Worm (Caenorhabditis elegans) whole organism, L4 larva: ENCODE data around the gene T04C12.7.

ENCODE experiments used
- F37D6.2 ChIP-seq: sonication (generic microtip); optimal IDR thresholded peaks from 2 replicates; lab custom pipeline; 2016; ENCODE audit warnings: mild to moderate bottlenecking, missing genetic modification characterization, missing compliant biosample characterization
- T20F7.1 ChIP-seq: fragments of 200-800 bp; sonication (Bioruptor generic); optimal IDR thresholded peaks from 2 replicates; lab custom pipeline; 2018; ENCODE audit warnings: mild to moderate bottlenecking, missing genetic modification characterization, missing compliant biosample characterization
- Y105C5A.15 ChIP-seq: fragments of 200-800 bp; sonication (Bioruptor generic); IDR thresholded peaks from 2 replicates; pipeline ENCODE4 v1.3.6; 2022; ENCODE audit warnings: missing genetic modification characterization, missing compliant biosample characterization
- Y5F2A.4 ChIP-seq: fragments of 200-800 bp; sonication (Bioruptor generic); optimal IDR thresholded peaks from 2 replicates; lab custom pipeline; 2018; ENCODE audit warnings: mild to moderate bottlenecking, missing genetic modification characterization, missing compliant biosample characterization
- Y75B8A.6 ChIP-seq: fragments of 200-800 bp; sonication (Bioruptor generic); IDR thresholded peaks from 2 replicates; pipeline ENCODE4 v1.3.6; 2022; ENCODE audit warnings: missing genetic modification reagents, missing genetic modification characterization, missing compliant biosample characterization
- aha-1 ChIP-seq: fragments of 150-350 bp; peaks from one replicate; lab custom pipeline; 2014; ENCODE audit warnings: missing biosample characterization, missing genetic modification characterization
- arid-1 ChIP-seq: fragments of 200-800 bp; sonication (Bioruptor generic); conservative IDR thresholded peaks from 2 replicates; pipeline ENCODE4 v1.3.6; 2022; ENCODE audit warnings: missing genetic modification reagents, missing genetic modification characterization, missing compliant biosample characterization
- attf-4 ChIP-seq: sonication (generic microtip); optimal IDR thresholded peaks from 3 replicates; lab custom pipeline; 2017; ENCODE audit warnings: missing biosample characterization, missing genetic modification characterization
- ceh-20 ChIP-seq: fragments of 200-800 bp; sonication (Bioruptor generic); IDR thresholded peaks from 2 replicates; pipeline ENCODE4 v1.3.6; 2022; ENCODE audit warnings: missing genetic modification reagents, missing genetic modification characterization, missing compliant biosample characterization
- ceh-28 ChIP-seq: fragments of 150-350 bp; optimal IDR thresholded peaks from 2 replicates; lab custom pipeline; 2014; ENCODE audit warnings: missing biosample characterization, missing genetic modification reagents, missing genetic modification characterization
- ceh-44 ChIP-seq: fragments of 200-800 bp; sonication (Bioruptor generic); IDR thresholded peaks from 2 replicates; pipeline ENCODE4 v1.3.6; 2022; ENCODE audit warnings: missing genetic modification reagents, missing genetic modification characterization, missing compliant biosample characterization
- ceh-62 ChIP-seq: sonication (generic microtip); optimal IDR thresholded peaks from 2 replicates; lab custom pipeline; 2017; ENCODE audit warnings: missing biosample characterization, missing genetic modification characterization
- cey-2 ChIP-seq: sonication (generic microtip); optimal IDR thresholded peaks from 3 replicates; lab custom pipeline; 2017; ENCODE audit warnings: missing genetic modification characterization, mild to moderate bottlenecking, missing compliant biosample characterization, antibody characterized with exemption, borderline replicate concordance; ENCODE audit not compliant: insufficient read depth
- daf-16 ChIP-seq, 3 experiments: sonication (generic microtip); optimal IDR thresholded peaks; 2 replicates each; lab custom pipeline; 2016 to 2017; ENCODE audit warnings: missing genetic modification characterization in 3 of 3, missing genetic modification reagents in 3 of 3, mild to moderate bottlenecking in 2 of 3, missing compliant biosample characterization in 2 of 3, missing biosample characterization in 1 of 3, moderate library complexity in 1 of 3
- dmd-6 ChIP-seq: fragments of 200-800 bp; sonication (Bioruptor generic); IDR thresholded peaks from 2 replicates; pipeline ENCODE4 v1.3.6; 2022; ENCODE audit warnings: missing genetic modification reagents, missing genetic modification characterization, missing compliant biosample characterization
- dmd-8 ChIP-seq: fragments of 200-800 bp; sonication (Bioruptor generic); IDR thresholded peaks from 2 replicates; pipeline ENCODE4 v1.3.6; 2022; ENCODE audit warnings: missing genetic modification characterization, missing compliant biosample characterization
- hif-1 ChIP-seq, 2 experiments: sonication (generic microtip); optimal IDR thresholded peaks; 2 replicates each; lab custom pipeline; 2016 to 2017; ENCODE audit warnings: missing compliant biosample characterization in 2 of 2, missing genetic modification characterization in 2 of 2, missing genetic modification reagents in 2 of 2, missing genotype in 2 of 2, mild to moderate bottlenecking in 1 of 2
- hlh-11 ChIP-seq: fragments of 200-800 bp; sonication (Bioruptor generic); optimal IDR thresholded peaks from 2 replicates; lab custom pipeline; 2018; ENCODE audit warnings: mild to moderate bottlenecking, missing genetic modification characterization, missing compliant biosample characterization
- hlh-30 ChIP-seq: sonication (generic microtip); optimal IDR thresholded peaks from 2 replicates; lab custom pipeline; 2017; ENCODE audit warnings: antibody characterized with exemption, mild to moderate bottlenecking, missing genetic modification characterization, missing compliant biosample characterization; ENCODE audit not compliant: insufficient read depth
- hmg-1.1 ChIP-seq: fragments of 200-800 bp; sonication (Bioruptor generic); IDR thresholded peaks from 2 replicates; pipeline ENCODE4 v1.3.6; 2022; ENCODE audit warnings: missing genetic modification reagents, missing genetic modification characterization, missing compliant biosample characterization
- jun-1 ChIP-seq: fragments of 150-350 bp; optimal IDR thresholded peaks from 2 replicates; lab custom pipeline; 2014; ENCODE audit warnings: missing biosample characterization, missing genetic modification reagents, missing genetic modification characterization
- lin-29 ChIP-seq: fragments of 200-800 bp; sonication (Bioruptor generic); IDR thresholded peaks from 2 replicates; pipeline ENCODE4 v1.3.6; 2022; ENCODE audit warnings: missing genetic modification reagents, missing genetic modification characterization, missing compliant biosample characterization
- madf-9 ChIP-seq: fragments of 200-800 bp; sonication (Bioruptor generic); conservative IDR thresholded peaks from 2 replicates; pipeline ENCODE4 v1.3.6; 2022; ENCODE audit warnings: missing genetic modification reagents, missing genetic modification characterization, missing compliant biosample characterization
- mdl-1 ChIP-seq, 2 experiments: fragments of 150-350 bp in 1 of 2; sonication (generic microtip) in 1 of 2; optimal IDR thresholded peaks; 2 replicates each; lab custom pipeline; 2014 to 2017; ENCODE audit warnings: missing biosample characterization in 2 of 2, missing genetic modification characterization in 2 of 2
- mdt-29 ChIP-seq: fragments of 200-800 bp; sonication (Bioruptor generic); IDR thresholded peaks from 2 replicates; pipeline ENCODE4 v1.3.6; 2022; ENCODE audit warnings: missing genetic modification reagents, missing genetic modification characterization, missing compliant biosample characterization
- mes-2 ChIP-seq: sonication (generic microtip); optimal IDR thresholded peaks from 2 replicates; lab custom pipeline; 2016; ENCODE audit warnings: missing genotype, mild to moderate bottlenecking, missing genetic modification characterization, missing compliant biosample characterization; ENCODE audit not compliant: poor library complexity, severe bottlenecking
- mxl-2 ChIP-seq: fragments of 200-800 bp; sonication (Bioruptor generic); conservative IDR thresholded peaks from 2 replicates; pipeline ENCODE4 v1.3.6; 2022; ENCODE audit warnings: missing genetic modification reagents, missing genetic modification characterization, missing compliant biosample characterization
- mxl-3 ChIP-seq: fragments of 200-800 bp; sonication (Bioruptor generic); optimal IDR thresholded peaks from 2 replicates; lab custom pipeline; 2018; ENCODE audit warnings: mild to moderate bottlenecking, missing genetic modification characterization, missing compliant biosample characterization
- nhr-11 ChIP-seq: fragments of 150-350 bp; optimal IDR thresholded peaks from 2 replicates; lab custom pipeline; 2014; ENCODE audit warnings: missing biosample characterization, missing genetic modification characterization
- nhr-237 ChIP-seq: sonication (generic microtip); optimal IDR thresholded peaks from 2 replicates; lab custom pipeline; 2017; ENCODE audit warnings: missing biosample characterization, missing genetic modification characterization
- nhr-28 ChIP-seq: fragments of 150-350 bp; optimal IDR thresholded peaks from 2 replicates; lab custom pipeline; 2014; ENCODE audit warnings: missing biosample characterization, missing genetic modification characterization
- nhr-41 ChIP-seq: fragments of 200-800 bp; sonication (Bioruptor generic); IDR thresholded peaks from 2 replicates; pipeline ENCODE4 v1.3.6; 2022; ENCODE audit warnings: missing genetic modification reagents, missing genetic modification characterization, missing compliant biosample characterization
- nhr-42 ChIP-seq: fragments of 200-800 bp; sonication (Bioruptor generic); IDR thresholded peaks from 2 replicates; pipeline ENCODE4 v1.3.6; 2022; ENCODE audit warnings: missing genetic modification characterization, missing compliant biosample characterization
- nhr-48 ChIP-seq: sonication (generic microtip); optimal IDR thresholded peaks from 2 replicates; lab custom pipeline; 2016; ENCODE audit warnings: mild to moderate bottlenecking, missing genetic modification characterization, missing compliant biosample characterization
- pha-4 ChIP-seq, 2 experiments: fragments of 150-350 bp in 1 of 2; fragments of 200-800 bp in 1 of 2; sonication (Bioruptor generic) in 1 of 2; IDR thresholded peaks in 1 of 2; optimal IDR thresholded peaks in 1 of 2; 2 replicates each; pipeline versions ENCODE4 v1.3.6 to Lab custom; 2014 to 2022; ENCODE audit warnings: missing genetic modification characterization in 2 of 2, missing genetic modification reagents in 2 of 2, missing biosample characterization in 1 of 2, missing compliant biosample characterization in 1 of 2
- php-3 ChIP-seq: fragments of 200-800 bp; sonication (Bioruptor generic); IDR thresholded peaks from 2 replicates; pipeline ENCODE4 v1.3.6; 2022; ENCODE audit warnings: missing genetic modification reagents, missing genetic modification characterization, missing compliant biosample characterization
- pqm-1 ChIP-seq: sonication (generic microtip); optimal IDR thresholded peaks from 2 replicates; lab custom pipeline; 2017; ENCODE audit warnings: missing biosample characterization, missing genetic modification characterization
- snpc-1.2 ChIP-seq: fragments of 200-800 bp; sonication (Bioruptor generic); IDR thresholded peaks from 2 replicates; pipeline ENCODE4 v1.3.6; 2022; ENCODE audit warnings: missing genetic modification reagents, missing genetic modification characterization, missing compliant biosample characterization
- snpc-4 ChIP-seq: fragments of 150-350 bp; optimal IDR thresholded peaks from 2 replicates; lab custom pipeline; 2014; ENCODE audit warnings: missing biosample characterization, missing genetic modification characterization
- spr-3 ChIP-seq: fragments of 200-800 bp; sonication (Bioruptor generic); optimal IDR thresholded peaks from 2 replicates; lab custom pipeline; 2018; ENCODE audit warnings: mild to moderate bottlenecking, missing genetic modification characterization, missing compliant biosample characterization
- tra-1 ChIP-seq: fragments of 200-800 bp; sonication (Bioruptor generic); IDR thresholded peaks from 2 replicates; pipeline ENCODE4 v1.3.6; 2022; ENCODE audit warnings: missing genetic modification reagents, missing genetic modification characterization, missing compliant biosample characterization
- unc-62 ChIP-seq, 3 experiments: fragments of 150-350 bp in 1 of 3; sonication (generic microtip); optimal IDR thresholded peaks in 2 of 3; peaks in 1 of 3; 1 replicate in 1 of 3; 2 replicates in 2 of 3; lab custom pipeline; 2014 to 2017; ENCODE audit warnings: missing biosample characterization in 3 of 3, missing genetic modification characterization in 3 of 3, missing genetic modification reagents in 3 of 3, missing genotype in 1 of 3
- vab-7 ChIP-seq: fragments of 200-800 bp; sonication (Bioruptor generic); IDR thresholded peaks from 2 replicates; pipeline ENCODE4 v1.3.6; 2022; ENCODE audit warnings: missing genetic modification reagents, missing genetic modification characterization, missing compliant biosample characterization
- zfp-2 ChIP-seq: sonication (generic microtip); optimal IDR thresholded peaks from 2 replicates; lab custom pipeline; 2016; ENCODE audit warnings: mild to moderate bottlenecking, missing genetic modification characterization, missing compliant biosample characterization
- zfp-3 ChIP-seq: fragments of 200-800 bp; sonication (Bioruptor generic); conservative IDR thresholded peaks from 2 replicates; pipeline ENCODE4 v1.3.6; 2022; ENCODE audit warnings: missing genetic modification reagents, missing genetic modification characterization, missing compliant biosample characterization

Gene T04C12.7

ce11 chrV:11083691-11084090 lies 29.8 kb downstream of the T04C12.7 start:
- TF ChIP-seq madf-9 (GFP tag; lab: Robert Waterston, UW) (no peak), hlh-11 (tag; lab: Kevin White, UChicago) (peak; percentile 43), mxl-3 (GFP tag; lab: Kevin White, UChicago) (peak; percentile 55), daf-16 (GFP tag; optimal IDR thresholded peaks at IDR 0.05; lab: Kevin White, UChicago) (no peak), daf-16 (tag; optimal IDR thresholded peaks at IDR 0.05; lab: Kevin White, UChicago) (no peak), unc-62 (GFP tag; optimal IDR thresholded peaks at IDR 0.05 in 1 of 2; lab: Kevin White, UChicago) (peak in 1 of 2 experiments; percentile 45), unc-62 (tag; optimal IDR thresholded peaks at IDR 0.05; lab: Kevin White, UChicago) (no peak), mdl-1 (tag; optimal IDR thresholded peaks at IDR 0.05; lab: Kevin White, UChicago) (peak in 1 of 2 experiments; percentile 20), aha-1 (tag; lab: Kevin White, UChicago) (peak; percentile 55), hlh-30 (tag; lab: Kevin White, UChicago) (peak; percentile 33), mes-2 (tag; lab: Kevin White, UChicago) (peak; percentile 24), T20F7.1 (no peak), nhr-11 (tag; lab: Kevin White, UChicago) (peak; percentile 66)

DNA sequence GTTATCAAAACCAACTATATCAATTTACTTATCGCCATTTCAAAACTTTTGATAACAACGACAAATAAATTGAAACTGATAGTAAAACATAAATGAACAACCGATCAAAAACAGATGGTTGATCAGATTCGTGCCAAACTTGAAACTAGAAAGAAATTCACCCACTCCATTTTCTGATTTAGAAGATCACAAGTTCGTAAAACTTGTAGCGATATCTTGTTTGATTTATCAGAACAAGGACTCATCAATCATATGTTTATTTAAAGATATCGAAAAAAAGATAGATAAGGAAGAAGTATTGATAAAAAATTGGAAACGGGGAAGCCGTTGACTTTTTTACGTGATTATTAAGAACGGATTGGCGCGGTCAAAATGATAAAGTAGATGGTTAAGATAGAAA lies 33.2 kb downstream of the T04C12.7 start:
- no peak for TF ChIP-seq snpc-4
- peak in 1 of 2 experiments; percentile 15 for TF ChIP-seq mdl-1 (tag; optimal IDR thresholded peaks at IDR 0.05; lab: Kevin White, UChicago)
- peak; percentile 64; the same call in 1 of the 2 replicates for TF ChIP-seq ceh-20
- peak; percentile 33; the same call in 1 of the 2 replicates for TF ChIP-seq php-3 (GFP tag; lab: Robert Waterston, UW)
- no peak for TF ChIP-seq nhr-237 (tag; lab: Kevin White, UChicago)
- no peak for TF ChIP-seq mxl-2 (GFP tag; lab: Robert Waterston, UW)
- no peak for TF ChIP-seq hif-1 (tag; optimal IDR thresholded peaks at IDR 0.05; lab: Kevin White, UChicago)
- TF ChIP-seq snpc-1.2 (GFP tag; lab: Robert Waterston, UW): no peak
- TF ChIP-seq nhr-42 (GFP tag; lab: Robert Waterston, UW): no peak
- no peak for TF ChIP-seq mdt-29 (GFP tag; lab: Robert Waterston, UW)
- no peak for TF ChIP-seq hmg-1.1 (GFP tag; lab: Robert Waterston, UW)
- peak; percentile 58 for TF ChIP-seq dmd-6 (GFP tag; lab: Robert Waterston, UW)
- no peak for TF ChIP-seq Y105C5A.15 (GFP tag; lab: Robert Waterston, UW)
- peak; percentile 0 for TF ChIP-seq nhr-48
- TF ChIP-seq hlh-11 (tag; lab: Kevin White, UChicago): peak; percentile 36
- TF ChIP-seq T20F7.1: peak; percentile 25
- TF ChIP-seq tra-1 (GFP tag; lab: Robert Waterston, UW): peak; percentile 74
- TF ChIP-seq hlh-30 (tag; lab: Kevin White, UChicago): peak; percentile 4
- TF ChIP-seq Y5F2A.4 (GFP tag; lab: Kevin White, UChicago): no peak
- TF ChIP-seq cey-2 (tag; lab: Kevin White, UChicago): peak; percentile 73
- TF ChIP-seq jun-1 (tag; lab: Kevin White, UChicago): no peak
- TF ChIP-seq aha-1 (tag; lab: Kevin White, UChicago): peak; percentile 55
- TF ChIP-seq nhr-28 (tag; lab: Kevin White, UChicago): peak; percentile 61
- TF ChIP-seq ceh-44 (GFP tag; lab: Robert Waterston, UW): no peak
- TF ChIP-seq Y75B8A.6 (GFP tag; lab: Robert Waterston, UW): no peak
- no peak for TF ChIP-seq arid-1 (GFP tag; lab: Robert Waterston, UW)
- TF ChIP-seq pqm-1 (tag; lab: Kevin White, UChicago): peak; percentile 54
- TF ChIP-seq dmd-8 (GFP tag; lab: Robert Waterston, UW): no peak

DNA sequence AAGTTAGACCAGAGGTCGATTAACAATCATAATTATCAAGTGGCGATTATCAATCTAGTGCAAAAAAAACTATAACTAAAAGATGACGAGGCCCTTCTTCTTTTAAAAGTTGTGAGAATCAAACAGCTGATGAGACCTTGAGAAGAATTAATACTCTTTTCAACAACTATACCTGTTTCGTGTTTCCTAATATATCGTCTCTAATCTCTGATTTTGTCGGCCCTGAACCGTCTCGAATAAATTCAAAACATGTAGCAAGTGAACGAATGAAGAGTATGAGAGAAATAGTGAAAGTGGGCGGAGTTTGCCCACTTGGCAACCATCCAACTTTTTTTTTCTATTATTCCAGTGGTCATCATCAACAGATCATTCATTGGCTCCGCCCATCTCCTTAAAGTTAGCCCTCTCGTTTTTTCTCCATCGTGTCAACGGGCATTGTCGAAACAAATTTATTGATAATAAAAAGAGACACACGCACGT lies 33.6 kb downstream of the T04C12.7 start, which contains the start of gene Y42A5A.1:
TSS of gene Y42A5A.1 (plus strand) at position 430 of the 480 bp plus-strand sequence.
- no peak for TF ChIP-seq spr-3 (GFP tag; lab: Kevin White, UChicago)
- no peak for TF ChIP-seq ceh-28
- TF ChIP-seq zfp-3 (GFP tag; lab: Robert Waterston, UW): no peak
- no peak for TF ChIP-seq pha-4 (GFP tag; IDR thresholded peaks at IDR 0.05; lab: Robert Waterston, UW)
- no peak for TF ChIP-seq pha-4 (tag; optimal IDR thresholded peaks at IDR 0.05; lab: Kevin White, UChicago)
- no peak for TF ChIP-seq F37D6.2
- no peak for TF ChIP-seq zfp-2 (tag; lab: Kevin White, UChicago)
- no peak for TF ChIP-seq vab-7 (GFP tag; lab: Robert Waterston, UW)
- no peak for TF ChIP-seq nhr-28 (tag; lab: Kevin White, UChicago)
- TF ChIP-seq mxl-2 (GFP tag; lab: Robert Waterston, UW): no peak
- no peak for TF ChIP-seq nhr-41
- TF ChIP-seq lin-29: no peak
- no peak for TF ChIP-seq dmd-6 (GFP tag; lab: Robert Waterston, UW)
- no peak for TF ChIP-seq attf-4 (tag; lab: Kevin White, UChicago)
- no peak for TF ChIP-seq ceh-62 (tag; lab: Kevin White, UChicago)
